Worm (Caenorhabditis elegans) whole organism, L2 larva: ENCODE results near the gene srd-28.

ENCODE experiments used
- C34F6.9 ChIP-seq: fragments of 150-350 bp; optimal IDR thresholded peaks from 2 replicates; lab custom pipeline; 2014; ENCODE audit warnings: missing biosample characterization, missing genetic modification characterization
- R02D3.7 ChIP-seq: fragments of 150-350 bp; optimal IDR thresholded peaks from 2 replicates; lab custom pipeline; 2014; ENCODE audit warnings: missing biosample characterization, missing genetic modification characterization
- egl-27 ChIP-seq: sonication (generic microtip); optimal IDR thresholded peaks from 3 replicates; lab custom pipeline; 2017; ENCODE audit warnings: missing biosample characterization, missing genetic modification reagents, missing genetic modification characterization
- nhr-12 ChIP-seq: fragments of 150-350 bp; optimal IDR thresholded peaks from 2 replicates; lab custom pipeline; 2014; ENCODE audit warnings: missing biosample characterization, missing genetic modification characterization

DNA sequence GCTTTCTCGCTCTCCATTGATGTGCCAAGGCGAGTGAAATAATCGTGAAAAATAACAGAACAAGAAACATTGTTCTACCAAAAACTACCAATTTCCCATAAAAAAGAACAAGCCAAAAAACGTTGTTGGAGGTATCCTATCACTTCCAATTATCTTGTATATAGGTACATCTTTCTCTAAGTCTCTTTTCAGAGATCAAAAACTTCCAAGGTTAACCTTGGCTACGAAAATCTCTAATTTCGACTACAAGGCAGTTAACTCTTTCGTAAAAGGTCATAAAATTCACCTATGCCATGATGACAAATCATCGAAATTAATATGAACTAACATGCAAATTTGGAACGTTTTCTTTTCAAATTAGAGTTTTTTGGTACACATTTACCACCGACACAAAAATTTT, 37.5 kb downstream of the srd-28 start, which contains the start of gene cyp-34A1:
- TF ChIP-seq egl-27 (tag; lab: Kevin White, UChicago) (no peak), R02D3.7 (tag; lab: Kevin White, UChicago) (no peak), C34F6.9 (tag; lab: Kevin White, UChicago) (no peak), nhr-12 (tag; lab: Kevin White, UChicago) (no peak)
